Fruit fly (Drosophila melanogaster) whole organism, adult: Measurements from ENCODE around the gene f-cup.
A peak's percentile ranks its signal among the peaks of the same experiment; 100 is the strongest.

Experiments used
- CG11617 ChIP-seq: fragments of 200-800 bp; sonication (Bioruptor generic); optimal IDR thresholded peaks from 2 replicates; lab custom pipeline; 2017; ENCODE audit warnings: mild to moderate bottlenecking, missing biosample characterization, missing genetic modification reagents, missing genetic modification characterization
- CG12768 ChIP-seq: fragments of 200-800 bp; sonication (Bioruptor generic); optimal IDR thresholded peaks from 2 replicates; lab custom pipeline; 2017; ENCODE audit warnings: missing biosample characterization, missing genetic modification characterization, mild to moderate bottlenecking, moderate library complexity, missing genetic modification reagents
- CG14711 ChIP-seq: fragments of 200-800 bp; sonication (Bioruptor generic); optimal IDR thresholded peaks from 2 replicates; lab custom pipeline; 2018; ENCODE audit warnings: missing biosample characterization, mild to moderate bottlenecking, missing genetic modification characterization, moderate library complexity
- CG1620 ChIP-seq: fragments of 200-800 bp; sonication (Bioruptor generic); optimal IDR thresholded peaks from 2 replicates; lab custom pipeline; 2016; ENCODE audit warnings: missing biosample characterization, missing genetic modification characterization
- CG33017 ChIP-seq: fragments of 200-800 bp; sonication (Bioruptor generic); optimal IDR thresholded peaks from 2 replicates; lab custom pipeline; 2018; ENCODE audit warnings: missing biosample characterization, mild to moderate bottlenecking, missing genetic modification characterization, moderate library complexity
- CG5204 ChIP-seq: fragments of 200-800 bp; sonication (Bioruptor generic); optimal IDR thresholded peaks from 2 replicates; lab custom pipeline; 2016; ENCODE audit warnings: missing biosample characterization, missing genetic modification characterization
- CG7045 ChIP-seq: fragments of 200-800 bp; sonication (Bioruptor generic); optimal IDR thresholded peaks from 2 replicates; lab custom pipeline; 2017; ENCODE audit warnings: missing biosample characterization, mild to moderate bottlenecking, missing genetic modification characterization
- CG7101 ChIP-seq: fragments of 200-800 bp; sonication (Bioruptor generic); optimal IDR thresholded peaks from 2 replicates; lab custom pipeline; 2018; ENCODE audit warnings: missing biosample characterization, mild to moderate bottlenecking, missing genetic modification characterization, moderate library complexity
- Clk ChIP-seq: fragments of 200-800 bp; sonication (Bioruptor generic); optimal IDR thresholded peaks from 2 replicates; lab custom pipeline; 2017; ENCODE audit warnings: missing biosample characterization, missing genetic modification characterization
- Crg-1 ChIP-seq: fragments of 200-800 bp; sonication (Bioruptor generic); optimal IDR thresholded peaks from 2 replicates; lab custom pipeline; 2016; ENCODE audit warnings: missing biosample characterization, missing genetic modification characterization
- Hr96 ChIP-seq: fragments of 200-800 bp; sonication (Bioruptor generic); optimal IDR thresholded peaks from 2 replicates; lab custom pipeline; 2016; ENCODE audit warnings: missing biosample characterization, missing genetic modification characterization
- Mnt ChIP-seq: fragments of 200-800 bp; sonication (Bioruptor generic); optimal IDR thresholded peaks from 2 replicates; lab custom pipeline; 2016; ENCODE audit warnings: missing biosample characterization, mild to moderate bottlenecking, missing genetic modification characterization
- bab1 ChIP-seq: fragments of 200-800 bp; sonication (Bioruptor generic); optimal IDR thresholded peaks from 3 replicates; lab custom pipeline; 2019; ENCODE audit warnings: missing biosample characterization, mild to moderate bottlenecking, missing genetic modification characterization, moderate library complexity
- cic ChIP-seq: fragments of 200-800 bp; sonication (Bioruptor generic); optimal IDR thresholded peaks from 2 replicates; lab custom pipeline; 2017; ENCODE audit warnings: missing biosample characterization, mild to moderate bottlenecking, missing genetic modification characterization, moderate library complexity
- cnc ChIP-seq, 2 experiments: fragments of >200 bp; optimal IDR thresholded peaks; 2 replicates each; lab custom pipeline; 2017
- kay ChIP-seq: fragments of 200-800 bp; sonication (Bioruptor generic); peaks from one replicate; lab custom pipeline; 2016; ENCODE audit warnings: missing biosample characterization, missing genetic modification characterization, borderline replicate concordance
- ovo ChIP-seq: fragments of 200-800 bp; sonication (Bioruptor generic); optimal IDR thresholded peaks from 2 replicates; lab custom pipeline; 2016; ENCODE audit warnings: missing biosample characterization, missing genetic modification characterization
- pad ChIP-seq: fragments of 200-800 bp; sonication (Bioruptor generic); optimal IDR thresholded peaks from 3 replicates; lab custom pipeline; 2017; ENCODE audit warnings: missing biosample characterization, missing genetic modification characterization, mild to moderate bottlenecking, moderate library complexity, missing genetic modification reagents
- tj ChIP-seq: fragments of 200-800 bp; sonication (Bioruptor generic); optimal IDR thresholded peaks from 3 replicates; lab custom pipeline; 2017; ENCODE audit warnings: missing biosample characterization, mild to moderate bottlenecking, missing genetic modification characterization, moderate library complexity
- toe ChIP-seq: fragments of 200-800 bp; sonication (Bioruptor generic); optimal IDR thresholded peaks from 2 replicates; lab custom pipeline; 2016; ENCODE audit warnings: missing biosample characterization, missing genetic modification characterization

f-cup gene

dm6 chr3R:13700738-13701137 is at the start of gene f-cup:
Gene f-cup (minus strand): TSS chr3R:13700838.
- TF ChIP-seq Clk (GFP tag; lab: Kevin White, UChicago): no peak
- no peak for TF ChIP-seq Crg-1 (GFP tag; lab: Kevin White, UChicago)
- TF ChIP-seq CG33017: no peak
- no peak for TF ChIP-seq cnc (optimal IDR thresholded peaks at IDR 0.05; lab: Kevin White, UChicago)
- TF ChIP-seq CG7045 (GFP tag; lab: Kevin White, UChicago): no peak
- no peak for TF ChIP-seq tj (GFP tag; lab: Kevin White, UChicago)
- no peak for TF ChIP-seq CG14711 (tag; lab: Kevin White, UChicago)
- no peak for TF ChIP-seq bab1 (GFP tag; lab: Kevin White, UChicago)
- no peak for TF ChIP-seq ovo (GFP tag; lab: Kevin White, UChicago)
- no peak for TF ChIP-seq Mnt (GFP tag; lab: Kevin White, UChicago)
- TF ChIP-seq CG7101 (tag; lab: Kevin White, UChicago): no peak
- TF ChIP-seq pad: no peak
- TF ChIP-seq CG12768 (GFP tag; lab: Kevin White, UChicago): no peak
- no peak for TF ChIP-seq toe (GFP tag; lab: Kevin White, UChicago)
- no peak for TF ChIP-seq Hr96
- TF ChIP-seq CG5204 (GFP tag; lab: Kevin White, UChicago): no peak
- no peak for TF ChIP-seq kay (GFP tag; lab: Kevin White, UChicago)
- no peak for TF ChIP-seq cic (GFP tag; lab: Kevin White, UChicago)
- no peak for TF ChIP-seq CG11617 (GFP tag; lab: Kevin White, UChicago)
- TF ChIP-seq CG1620 (GFP tag; lab: Kevin White, UChicago): no peak

dm6 chr3R:13746066-13746673 is 45.5 kb upstream of the f-cup start:
- TF ChIP-seq kay (GFP tag; lab: Kevin White, UChicago): no peak
- no peak for TF ChIP-seq cic (GFP tag; lab: Kevin White, UChicago)
- TF ChIP-seq Clk (GFP tag; lab: Kevin White, UChicago): no peak
- no peak for TF ChIP-seq Crg-1 (GFP tag; lab: Kevin White, UChicago)
- no peak for TF ChIP-seq ovo (GFP tag; lab: Kevin White, UChicago)
- TF ChIP-seq toe (GFP tag; lab: Kevin White, UChicago): no peak
- TF ChIP-seq CG1620 (GFP tag; lab: Kevin White, UChicago): no peak
- no peak for TF ChIP-seq CG14711 (tag; lab: Kevin White, UChicago)
- TF ChIP-seq Mnt (GFP tag; lab: Kevin White, UChicago): no peak
- TF ChIP-seq bab1 (GFP tag; lab: Kevin White, UChicago): no peak
- no peak for TF ChIP-seq Hr96
- no peak for TF ChIP-seq CG7045 (GFP tag; lab: Kevin White, UChicago)
- no peak for TF ChIP-seq tj (GFP tag; lab: Kevin White, UChicago)
- no peak for TF ChIP-seq cnc (optimal IDR thresholded peaks at IDR 0.05; lab: Kevin White, UChicago)
- no peak for TF ChIP-seq pad
- TF ChIP-seq CG33017: no peak
- no peak for TF ChIP-seq CG12768 (GFP tag; lab: Kevin White, UChicago)

- TF ChIP-seq kay (GFP tag; lab: Kevin White, UChicago) (no peak), CG33017 (no peak), CG14711 (tag; lab: Kevin White, UChicago) (no peak), Hr96 (no peak)
These were observed 34.8 kb upstream of the f-cup start for dm6 chr3R:13735304-13735898.

- TF ChIP-seq Hr96: no peak
- peak; percentile 56 for TF ChIP-seq tj (GFP tag; lab: Kevin White, UChicago)
These were observed 29.4 kb upstream of the f-cup start for dm6 chr3R:13730005-13730404.

- TF ChIP-seq Crg-1 (GFP tag; lab: Kevin White, UChicago) (no peak), CG11617 (GFP tag; lab: Kevin White, UChicago) (no peak), cic (GFP tag; lab: Kevin White, UChicago) (no peak), CG1620 (GFP tag; lab: Kevin White, UChicago) (no peak), CG7045 (GFP tag; lab: Kevin White, UChicago) (no peak), CG12768 (GFP tag; lab: Kevin White, UChicago) (no peak), toe (GFP tag; lab: Kevin White, UChicago) (no peak), Hr96 (no peak), CG7101 (tag; lab: Kevin White, UChicago) (no peak), pad (no peak), tj (GFP tag; lab: Kevin White, UChicago) (peak; percentile 99), Mnt (GFP tag; lab: Kevin White, UChicago) (no peak), cnc (optimal IDR thresholded peaks at IDR 0.05; lab: Kevin White, UChicago) (no peak), bab1 (GFP tag; lab: Kevin White, UChicago) (no peak), ovo (GFP tag; lab: Kevin White, UChicago) (peak; percentile 48), CG5204 (GFP tag; lab: Kevin White, UChicago) (no peak), CG33017 (no peak)
These were observed 28.3 kb upstream of the f-cup start for dm6 chr3R:13728897-13729296.

- TF ChIP-seq CG33017 (no peak), tj (GFP tag; lab: Kevin White, UChicago) (no peak), CG5204 (GFP tag; lab: Kevin White, UChicago) (no peak), Mnt (GFP tag; lab: Kevin White, UChicago) (no peak), cnc (optimal IDR thresholded peaks at IDR 0.05; lab: Kevin White, UChicago) (no peak), CG1620 (GFP tag; lab: Kevin White, UChicago) (no peak), bab1 (GFP tag; lab: Kevin White, UChicago) (no peak), CG14711 (tag; lab: Kevin White, UChicago) (no peak), Clk (GFP tag; lab: Kevin White, UChicago) (no peak), Crg-1 (GFP tag; lab: Kevin White, UChicago) (no peak), CG11617 (GFP tag; lab: Kevin White, UChicago) (no peak), CG7101 (tag; lab: Kevin White, UChicago) (no peak), ovo (GFP tag; lab: Kevin White, UChicago) (no peak), Hr96 (no peak), toe (GFP tag; lab: Kevin White, UChicago) (no peak), CG7045 (GFP tag; lab: Kevin White, UChicago) (no peak), kay (GFP tag; lab: Kevin White, UChicago) (no peak), CG12768 (GFP tag; lab: Kevin White, UChicago) (no peak), cic (GFP tag; lab: Kevin White, UChicago) (no peak)
These were observed 26.2 kb upstream of the f-cup start for dm6 chr3R:13726795-13727194.
